Worm (Caenorhabditis elegans) whole organism, L3 larva: ENCODE measurements around the gene srg-13.

Experiments
- R02D3.7 ChIP-seq: fragments of 150-350 bp; optimal IDR thresholded peaks from 2 replicates; lab custom pipeline; 2014; ENCODE audit warnings: missing biosample characterization, missing genetic modification characterization
- ZK546.5 ChIP-seq: sonication (generic microtip); optimal IDR thresholded peaks from 2 replicates; lab custom pipeline; 2017; ENCODE audit warnings: missing biosample characterization, missing genetic modification characterization
- aly-2 ChIP-seq: fragments of 150-350 bp; optimal IDR thresholded peaks from 2 replicates; lab custom pipeline; 2014; ENCODE audit warnings: missing biosample characterization, missing genetic modification characterization
- ama-1 ChIP-seq: fragments of 150-350 bp; optimal IDR thresholded peaks from 2 replicates; lab custom pipeline; 2018
- ceh-16 ChIP-seq: sonication (generic microtip); optimal IDR thresholded peaks from 2 replicates; lab custom pipeline; 2017; ENCODE audit warnings: missing biosample characterization, missing genetic modification characterization
- ceh-82 ChIP-seq: fragments of 150-350 bp; optimal IDR thresholded peaks from 2 replicates; lab custom pipeline; 2014; ENCODE audit warnings: missing biosample characterization, missing genetic modification characterization
- daf-12 ChIP-seq: fragments of 150-350 bp; optimal IDR thresholded peaks from 2 replicates; lab custom pipeline; 2014; ENCODE audit warnings: missing biosample characterization, missing genetic modification reagents, missing genetic modification characterization
- egl-5 ChIP-seq: fragments of 150-350 bp; optimal IDR thresholded peaks from 2 replicates; lab custom pipeline; 2017; ENCODE audit warnings: missing biosample characterization, missing genetic modification reagents, missing genetic modification characterization, inconsistent platforms
- elt-1 ChIP-seq: fragments of 150-350 bp; optimal IDR thresholded peaks from 2 replicates; lab custom pipeline; 2014; ENCODE audit warnings: missing biosample characterization, missing genetic modification characterization
- eor-1 ChIP-seq, 2 experiments: fragments of 150-350 bp; optimal IDR thresholded peaks; 2 replicates each; lab custom pipeline; 2014 to 2018; ENCODE audit warnings: missing biosample characterization in 2 of 2, missing genetic modification characterization in 2 of 2
- fkh-2 ChIP-seq: fragments of 150-350 bp; optimal IDR thresholded peaks from 2 replicates; lab custom pipeline; 2014; ENCODE audit warnings: missing biosample characterization, missing genetic modification reagents, missing genetic modification characterization
- fos-1 ChIP-seq: fragments of 150-350 bp; optimal IDR thresholded peaks from 2 replicates; lab custom pipeline; 2014; ENCODE audit warnings: missing biosample characterization, missing genetic modification characterization
- hmg-11 ChIP-seq: sonication (generic microtip); optimal IDR thresholded peaks from 2 replicates; lab custom pipeline; 2016; ENCODE audit warnings: missing genetic modification characterization, missing compliant biosample characterization
- jun-1 ChIP-seq: fragments of 150-350 bp; optimal IDR thresholded peaks from 2 replicates; lab custom pipeline; 2014; ENCODE audit warnings: missing biosample characterization, missing genetic modification reagents, missing genetic modification characterization
- lin-15B ChIP-seq: fragments of 150-350 bp; optimal IDR thresholded peaks from 2 replicates; lab custom pipeline; 2014; ENCODE audit warnings: missing biosample characterization, missing genetic modification characterization
- lin-39 ChIP-seq: fragments of 150-350 bp; optimal IDR thresholded peaks from 2 replicates; lab custom pipeline; 2018; ENCODE audit warnings: missing biosample characterization, missing genetic modification reagents, missing genetic modification characterization
- lsy-12 ChIP-seq: sonication (generic microtip); optimal IDR thresholded peaks from 2 replicates; lab custom pipeline; 2016; ENCODE audit warnings: mild to moderate bottlenecking, missing genetic modification characterization, missing compliant biosample characterization
- nfya-1 ChIP-seq: sonication (generic microtip); optimal IDR thresholded peaks from 2 replicates; lab custom pipeline; 2017; ENCODE audit warnings: missing genetic modification characterization, mild to moderate bottlenecking, missing compliant biosample characterization, antibody characterized with exemption, moderate library complexity; ENCODE audit not compliant: insufficient read depth
- nhr-11 ChIP-seq: fragments of 150-350 bp; optimal IDR thresholded peaks from 2 replicates; lab custom pipeline; 2014; ENCODE audit warnings: missing biosample characterization, missing genetic modification characterization
- nhr-12 ChIP-seq: fragments of 150-350 bp; optimal IDR thresholded peaks from 2 replicates; lab custom pipeline; 2014; ENCODE audit warnings: missing biosample characterization, missing genetic modification characterization
- nhr-23 ChIP-seq: fragments of 150-350 bp; optimal IDR thresholded peaks from 2 replicates; lab custom pipeline; 2014; ENCODE audit warnings: missing biosample characterization, missing genetic modification reagents, missing genetic modification characterization
- nhr-237 ChIP-seq: fragments of 150-350 bp; optimal IDR thresholded peaks from 2 replicates; lab custom pipeline; 2014; ENCODE audit warnings: missing biosample characterization, missing genetic modification characterization
- nhr-25 ChIP-seq: sonication (generic microtip); optimal IDR thresholded peaks from 2 replicates; lab custom pipeline; 2017; ENCODE audit warnings: missing biosample characterization, missing genetic modification characterization
- nhr-28 ChIP-seq: fragments of 150-350 bp; optimal IDR thresholded peaks from 2 replicates; lab custom pipeline; 2014; ENCODE audit warnings: missing biosample characterization, missing genetic modification characterization
- nhr-43 ChIP-seq: sonication (generic microtip); optimal IDR thresholded peaks from 2 replicates; lab custom pipeline; 2016; ENCODE audit warnings: mild to moderate bottlenecking, missing genetic modification characterization, missing compliant biosample characterization; ENCODE audit not compliant: poor library complexity, severe bottlenecking
- nhr-76 ChIP-seq: fragments of 150-350 bp; sonication (generic microtip); optimal IDR thresholded peaks from 5 replicates; lab custom pipeline; 2014; ENCODE audit warnings: missing biosample characterization, missing genetic modification characterization
- nhr-77 ChIP-seq: fragments of 150-350 bp; optimal IDR thresholded peaks from 2 replicates; lab custom pipeline; 2014; ENCODE audit warnings: missing biosample characterization, missing genetic modification characterization
- pha-4 ChIP-seq: fragments of 150-350 bp; optimal IDR thresholded peaks from 2 replicates; lab custom pipeline; 2014; ENCODE audit warnings: missing biosample characterization, missing genetic modification reagents, missing genetic modification characterization
- pqm-1 ChIP-seq: fragments of 150-350 bp; optimal IDR thresholded peaks from 2 replicates; lab custom pipeline; 2017; ENCODE audit warnings: missing biosample characterization, missing genetic modification characterization, inconsistent platforms
- sea-2 ChIP-seq: fragments of 150-350 bp; sonication (generic microtip); optimal IDR thresholded peaks from 4 replicates; lab custom pipeline; 2014; ENCODE audit warnings: missing biosample characterization, missing genetic modification reagents, missing genetic modification characterization
- skn-1 ChIP-seq: fragments of 150-350 bp; optimal IDR thresholded peaks from 2 replicates; lab custom pipeline; 2014; ENCODE audit warnings: missing biosample characterization, missing genetic modification characterization
- snpc-4 ChIP-seq: fragments of 150-350 bp; optimal IDR thresholded peaks from 2 replicates; lab custom pipeline; 2014; ENCODE audit warnings: missing biosample characterization, missing genetic modification characterization
- tbx-2 ChIP-seq: sonication (generic microtip); optimal IDR thresholded peaks from 2 replicates; lab custom pipeline; 2016; ENCODE audit warnings: mild to moderate bottlenecking, missing genetic modification characterization, missing compliant biosample characterization
- unc-39 ChIP-seq: sonication (generic microtip); optimal IDR thresholded peaks from 4 replicates; lab custom pipeline; 2017; ENCODE audit warnings: missing biosample characterization, missing genetic modification characterization
- unc-62 ChIP-seq: fragments of 150-350 bp; sonication (generic microtip); optimal IDR thresholded peaks from 4 replicates; lab custom pipeline; 2014; ENCODE audit warnings: missing biosample characterization, missing genetic modification reagents, missing genetic modification characterization
- zag-1 ChIP-seq: fragments of 150-350 bp; optimal IDR thresholded peaks from 2 replicates; lab custom pipeline; 2014; ENCODE audit warnings: missing biosample characterization, missing genetic modification characterization
- ztf-11 ChIP-seq: fragments of 150-350 bp; optimal IDR thresholded peaks from 2 replicates; lab custom pipeline; 2014; ENCODE audit warnings: missing biosample characterization, missing genetic modification characterization
- ztf-4 ChIP-seq: fragments of 150-350 bp; optimal IDR thresholded peaks from 2 replicates; lab custom pipeline; 2014; ENCODE audit warnings: missing biosample characterization, missing genetic modification characterization

Gene srg-13

ce11 chrIII:4657386-4657785 lies 14.7 kb upstream of the srg-13 start:
- no peak for TF ChIP-seq egl-5
- no peak for TF ChIP-seq fos-1 (tag; lab: Kevin White, UChicago)
- TF ChIP-seq, all 47 proteins: peak for 0

DNA sequence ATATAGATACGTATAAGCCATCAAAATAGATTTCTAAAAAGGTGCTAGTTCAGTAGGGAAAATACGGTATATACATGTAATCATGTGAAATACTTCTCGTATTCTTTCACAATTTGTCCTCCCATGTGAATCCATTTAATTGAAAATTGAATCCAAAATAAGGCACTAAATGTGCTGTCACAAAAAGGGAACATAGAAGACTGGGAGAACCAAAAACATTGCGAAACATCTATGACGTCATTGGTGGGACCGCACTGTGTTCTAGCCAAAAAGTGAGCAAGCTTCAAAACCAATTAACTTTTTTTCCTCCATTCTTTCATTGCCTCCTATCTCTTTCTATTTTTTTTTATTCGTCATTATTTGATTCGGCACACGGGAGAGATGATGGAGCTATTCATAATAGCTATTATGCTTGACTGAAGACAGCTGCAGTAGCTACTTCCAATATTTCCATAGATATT lies 13.6 kb upstream of the srg-13 start, which contains the start of gene cdka-1:
TSS of gene cdka-1 (plus strand) at position 411 of the 461 bp plus-strand sequence.
- peak; percentile 38 for TF ChIP-seq nfya-1
- TF ChIP-seq pqm-1 (tag; lab: Kevin White, UChicago): no peak
- no peak for TF ChIP-seq nhr-77 (tag; lab: Kevin White, UChicago)
- no peak for TF ChIP-seq ama-1 (lab: Kevin White, UChicago)
- no peak for TF ChIP-seq fkh-2 (tag; lab: Kevin White, UChicago)
- TF ChIP-seq unc-39 (tag; lab: Kevin White, UChicago): no peak
- no peak for TF ChIP-seq nhr-43 (tag; lab: Kevin White, UChicago)
- TF ChIP-seq lin-39 (tag; lab: Kevin White, UChicago): peak; percentile 36
- TF ChIP-seq aly-2 (tag; lab: Kevin White, UChicago): no peak
- TF ChIP-seq elt-1: no peak
- TF ChIP-seq ceh-16: no peak
- no peak for TF ChIP-seq eor-1 (tag; optimal IDR thresholded peaks at IDR 0.05; lab: Kevin White, UChicago)
- no peak for TF ChIP-seq nhr-23
- TF ChIP-seq zag-1 (tag; lab: Kevin White, UChicago): no peak
- no peak for TF ChIP-seq lin-15B
- TF ChIP-seq jun-1 (tag; lab: Kevin White, UChicago): no peak
- no peak for TF ChIP-seq ZK546.5 (tag; lab: Kevin White, UChicago)
- TF ChIP-seq tbx-2 (tag; lab: Kevin White, UChicago): no peak

DNA sequence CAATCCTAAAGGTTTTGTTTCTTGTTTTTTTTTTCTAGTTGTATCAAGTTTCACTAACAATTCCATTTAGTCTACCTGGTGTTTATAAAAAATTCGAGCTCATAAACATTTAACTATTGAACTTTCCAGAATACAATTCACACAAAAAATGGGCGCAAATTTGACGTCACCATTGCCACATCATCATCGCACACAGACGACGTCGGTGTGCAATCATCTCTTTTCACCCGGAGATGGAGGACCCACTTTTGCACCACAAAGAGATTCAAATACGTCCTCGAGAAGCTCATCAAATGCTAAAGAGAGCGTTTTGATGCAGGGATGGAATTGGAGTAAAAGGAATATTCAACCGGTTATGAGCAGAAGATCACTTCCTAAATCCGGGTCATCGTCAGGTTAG lies 12.6 kb upstream of the srg-13 start:
- TF ChIP-seq nhr-11 (tag; lab: Kevin White, UChicago) (no peak), zag-1 (tag; lab: Kevin White, UChicago) (no peak), nhr-28 (no peak), nhr-12 (no peak), nhr-25 (tag; lab: Kevin White, UChicago) (no peak)

DNA sequence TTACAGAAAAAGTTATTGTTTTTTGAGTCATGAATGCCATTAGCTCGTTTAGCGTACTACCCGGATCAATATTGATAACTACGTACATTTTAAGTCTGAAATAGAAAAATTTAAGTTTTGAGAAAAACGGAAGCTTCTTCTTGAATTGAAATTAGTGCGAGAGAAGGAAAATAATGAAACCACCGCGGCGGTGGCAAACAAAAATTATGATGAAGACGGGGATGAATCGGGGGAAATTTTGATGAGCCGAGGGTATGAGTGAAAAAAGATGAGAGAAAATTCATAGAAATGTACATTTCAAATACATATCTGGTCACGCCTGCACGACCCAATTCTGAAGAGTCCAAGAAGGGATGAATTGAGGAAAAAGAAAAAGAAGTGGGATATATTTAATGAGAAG lies 6.8 kb upstream of the srg-13 start, which contains the start of gene T23F11.4:
TSS of gene T23F11.4 (minus strand) at position 101 of the 400 bp plus-strand sequence.
- TF ChIP-seq elt-1 (no peak), nhr-28 (no peak), skn-1 (tag; lab: Kevin White, UChicago) (no peak), ZK546.5 (tag; lab: Kevin White, UChicago) (no peak), zag-1 (tag; lab: Kevin White, UChicago) (no peak), hmg-11 (no peak), lsy-12 (no peak), nhr-237 (tag; lab: Kevin White, UChicago) (no peak), nhr-11 (tag; lab: Kevin White, UChicago) (no peak), nhr-76 (tag; lab: Kevin White, UChicago) (no peak), fkh-2 (tag; lab: Kevin White, UChicago) (no peak), ztf-11 (tag; lab: Kevin White, UChicago) (no peak), pha-4 (tag; lab: Kevin White, UChicago) (no peak), ceh-82 (tag; lab: Kevin White, UChicago) (no peak), eor-1 (tag; optimal IDR thresholded peaks at IDR 0.05; lab: Kevin White, UChicago) (no peak), nhr-77 (tag; lab: Kevin White, UChicago) (no peak), snpc-4 (tag; lab: Kevin White, UChicago) (no peak), aly-2 (tag; lab: Kevin White, UChicago) (no peak)
- TF ChIP-seq, all 47 proteins: peak for 0

ce11 chrIII:4666753-4667400 lies 5.2 kb upstream of the srg-13 start:
- TF ChIP-seq ztf-4 (tag; lab: Kevin White, UChicago) (no peak), unc-62 (GFP tag; lab: Kevin White, UChicago) (no peak), lin-39 (tag; lab: Kevin White, UChicago) (peak; percentile 65), egl-5 (peak; percentile 34), nhr-23 (peak; percentile 38), sea-2 (peak; percentile 39), nhr-43 (tag; lab: Kevin White, UChicago) (peak; percentile 1), nhr-12 (no peak), pha-4 (tag; lab: Kevin White, UChicago) (peak; percentile 4), nfya-1 (peak; percentile 62), R02D3.7 (no peak), fos-1 (tag; lab: Kevin White, UChicago) (no peak), lsy-12 (peak; percentile 35), daf-12 (tag; lab: Kevin White, UChicago) (no peak), jun-1 (tag; lab: Kevin White, UChicago) (peak; percentile 22), lin-15B (peak; percentile 48), tbx-2 (tag; lab: Kevin White, UChicago) (peak; percentile 48), ceh-82 (tag; lab: Kevin White, UChicago) (no peak), nhr-25 (tag; lab: Kevin White, UChicago) (peak; percentile 78), hmg-11 (peak; percentile 86)
